Fruit fly (Drosophila melanogaster) whole organism, embryonic: ENCODE results near the gene Alp10.

ENCODE experiments used
- ATbp ChIP-seq: fragments of 200-800 bp; sonication (Bioruptor generic); optimal IDR thresholded peaks from 2 replicates; lab custom pipeline; 2017; ENCODE audit warnings: missing biosample characterization, mild to moderate bottlenecking, missing genetic modification characterization, missing genetic modification reagents
- Adf1 ChIP-seq: fragments of 200-800 bp; sonication (Bioruptor generic); IDR thresholded peaks from 2 replicates; pipeline ENCODE4 v1.3.6; 2022; ENCODE audit warnings: missing biosample characterization, missing genetic modification characterization
- Aef1 ChIP-seq: fragments of 200-800 bp; sonication (Bioruptor generic); IDR thresholded peaks from 3 replicates; pipeline ENCODE4 v1.3.6; 2022; ENCODE audit warnings: missing biosample characterization, missing genetic modification characterization
- B-H1 ChIP-seq: fragments of 200-800 bp; sonication (Bioruptor generic); IDR thresholded peaks from 3 replicates; pipeline ENCODE4 v1.3.6; 2022; ENCODE audit warnings: missing biosample characterization, missing genetic modification characterization
- B-H2 ChIP-seq: fragments of 200-800 bp; sonication (Bioruptor generic); optimal IDR thresholded peaks from 2 replicates; lab custom pipeline; 2018; ENCODE audit warnings: missing biosample characterization, mild to moderate bottlenecking, missing genetic modification characterization
- Blimp-1 ChIP-seq: fragments of 200-800 bp; sonication (Bioruptor generic); optimal IDR thresholded peaks from 3 replicates; lab custom pipeline; 2018; ENCODE audit warnings: missing biosample characterization, missing genetic modification characterization, mild to moderate bottlenecking, moderate library complexity, missing genetic modification reagents
- CG10274 ChIP-seq: fragments of 200-800 bp; sonication (Bioruptor generic); optimal IDR thresholded peaks from 3 replicates; lab custom pipeline; 2017; ENCODE audit warnings: missing biosample characterization, mild to moderate bottlenecking, missing genetic modification characterization
- CG10979 ChIP-seq: fragments of 200-800 bp; sonication (Bioruptor generic); optimal IDR thresholded peaks from 2 replicates; lab custom pipeline; 2018; ENCODE audit warnings: missing biosample characterization, mild to moderate bottlenecking, missing genetic modification characterization, moderate library complexity
- CG12155 ChIP-seq: fragments of 200-800 bp; sonication (Bioruptor generic); optimal IDR thresholded peaks from 3 replicates; lab custom pipeline; 2016; ENCODE audit warnings: missing biosample characterization, missing genetic modification characterization
- CG1233 ChIP-seq: fragments of 200-800 bp; sonication (Bioruptor generic); optimal IDR thresholded peaks from 4 replicates; lab custom pipeline; 2018; ENCODE audit warnings: missing biosample characterization, mild to moderate bottlenecking, missing genetic modification characterization
- CG14965 ChIP-seq: fragments of 200-800 bp; sonication (Bioruptor generic); optimal IDR thresholded peaks from 2 replicates; lab custom pipeline; 2016; ENCODE audit warnings: missing biosample characterization, missing genetic modification characterization, borderline replicate concordance
- CG1603 ChIP-seq: fragments of 200-800 bp; sonication (Bioruptor generic); optimal IDR thresholded peaks from 2 replicates; lab custom pipeline; 2019; ENCODE audit warnings: missing biosample characterization, mild to moderate bottlenecking, missing genetic modification characterization, moderate library complexity
- CG18262 ChIP-seq: fragments of 200-800 bp; optimal IDR thresholded peaks from 3 replicates; lab custom pipeline; 2019; ENCODE audit warnings: missing biosample characterization, mild to moderate bottlenecking, missing genetic modification characterization, moderate library complexity
- CG2712 ChIP-seq: fragments of 200-800 bp; optimal IDR thresholded peaks from 3 replicates; lab custom pipeline; 2019; ENCODE audit warnings: missing biosample characterization, mild to moderate bottlenecking, missing genetic modification characterization, moderate library complexity
- CG3163 ChIP-seq: fragments of 200-800 bp; sonication (Bioruptor generic); optimal IDR thresholded peaks from 3 replicates; lab custom pipeline; 2016; ENCODE audit warnings: missing biosample characterization, missing genetic modification characterization
- CG34224 ChIP-seq: fragments of 200-800 bp; sonication (Bioruptor generic); IDR thresholded peaks from 3 replicates; pipeline ENCODE4 v1.3.6; 2022; ENCODE audit warnings: missing biosample characterization, missing genetic modification characterization; ENCODE audit not compliant: partially characterized antibody
- CG3726 ChIP-seq: fragments of 200-800 bp; sonication (Bioruptor generic); IDR thresholded peaks from 3 replicates; pipeline ENCODE4, ENCODE4 v1.3.6; 2022; ENCODE audit warnings: missing biosample characterization, missing genetic modification characterization
- CG4328 ChIP-seq: fragments of 200-800 bp; sonication (Bioruptor generic); optimal IDR thresholded peaks from 3 replicates; lab custom pipeline; 2017; ENCODE audit warnings: missing biosample characterization, missing genetic modification reagents, missing genetic modification characterization
- CG6175 ChIP-seq: fragments of 200-800 bp; sonication (Bioruptor generic); IDR thresholded peaks from 3 replicates; pipeline ENCODE4 v1.3.6; 2022; ENCODE audit warnings: missing biosample characterization, missing genetic modification characterization
- CG6791 ChIP-seq: fragments of 200-800 bp; sonication (Bioruptor generic); IDR thresholded peaks from 3 replicates; pipeline ENCODE4 v1.3.6; 2022; ENCODE audit warnings: missing biosample characterization, missing genetic modification characterization; ENCODE audit not compliant: partially characterized antibody
- CG8478 ChIP-seq: fragments of >200 bp; optimal IDR thresholded peaks from 2 replicates; lab custom pipeline; 2018
- Chrac-16 ChIP-seq: fragments of 200-800 bp; sonication (Bioruptor generic); optimal IDR thresholded peaks from 3 replicates; lab custom pipeline; 2016; ENCODE audit warnings: missing biosample characterization, missing genetic modification characterization
- Doc3 ChIP-seq: fragments of 200-800 bp; sonication (Bioruptor generic); IDR thresholded peaks from 3 replicates; pipeline ENCODE4 v1.3.6; 2022; ENCODE audit warnings: missing biosample characterization, missing genetic modification characterization; ENCODE audit not compliant: partially characterized antibody
- Ets65A ChIP-seq: fragments of 200-800 bp; sonication (Bioruptor generic); peaks from one replicate; lab custom pipeline; 2016; ENCODE audit warnings: missing biosample characterization, missing genetic modification characterization
- Ets97D ChIP-seq: fragments of 200-800 bp; sonication (Bioruptor generic); optimal IDR thresholded peaks from 3 replicates; lab custom pipeline; 2016; ENCODE audit warnings: missing biosample characterization, missing genetic modification characterization
- Fer1 ChIP-seq: fragments of 200-800 bp; sonication (Bioruptor generic); optimal IDR thresholded peaks from 2 replicates; lab custom pipeline; 2017; ENCODE audit warnings: missing biosample characterization, mild to moderate bottlenecking, missing genetic modification characterization
- MBD-R2 ChIP-seq: fragments of 200-800 bp; sonication (Bioruptor generic); IDR thresholded peaks from 2 replicates; pipeline ENCODE4 v1.3.6; 2022; ENCODE audit warnings: missing biosample characterization, missing genetic modification characterization
- Med ChIP-seq: fragments of 200-800 bp; sonication (Bioruptor generic); peaks from one replicate; lab custom pipeline; 2016; ENCODE audit warnings: missing biosample characterization, missing genetic modification characterization, mild to moderate bottlenecking, inconsistent platforms, moderate library complexity
- Rfx ChIP-seq: fragments of 200-800 bp; sonication (Bioruptor generic); IDR thresholded peaks from 2 replicates; pipeline ENCODE4 v1.3.6; 2022; ENCODE audit warnings: missing biosample characterization, missing genetic modification characterization
- Sox100B ChIP-seq: fragments of 200-800 bp; sonication (Bioruptor generic); optimal IDR thresholded peaks from 3 replicates; lab custom pipeline; 2018; ENCODE audit warnings: missing biosample characterization, mild to moderate bottlenecking, missing genetic modification characterization
- TFAM ChIP-seq: fragments of 200-800 bp; sonication (Bioruptor generic); optimal IDR thresholded peaks from 2 replicates; lab custom pipeline; 2017; ENCODE audit warnings: missing biosample characterization, missing genetic modification characterization, inconsistent platforms
- Xbp1 ChIP-seq: fragments of 200-800 bp; sonication (Bioruptor generic); optimal IDR thresholded peaks from 3 replicates; lab custom pipeline; 2016; ENCODE audit warnings: missing biosample characterization, mild to moderate bottlenecking, missing genetic modification characterization
- amos ChIP-seq: fragments of 200-800 bp; sonication (Bioruptor generic); IDR thresholded peaks from 2 replicates; pipeline ENCODE4 v1.3.6; 2022; ENCODE audit warnings: missing biosample characterization, missing genetic modification characterization; ENCODE audit not compliant: partially characterized antibody
- bowl ChIP-seq: fragments of 200-800 bp; sonication (Bioruptor generic); IDR thresholded peaks from 2 replicates; pipeline ENCODE4 v1.3.6; 2022; ENCODE audit warnings: missing biosample characterization, missing genetic modification characterization
- bsh ChIP-seq, 2 experiments: fragments of 200-800 bp; sonication (Bioruptor generic); optimal IDR thresholded peaks; 2 replicates each; lab custom pipeline; 2017 to 2018; ENCODE audit warnings: mild to moderate bottlenecking in 2 of 2, missing biosample characterization in 2 of 2, missing genetic modification characterization in 2 of 2, moderate library complexity in 1 of 2
- chm ChIP-seq: fragments of 200-800 bp; sonication (Bioruptor generic); IDR thresholded peaks from 2 replicates; pipeline ENCODE4 v1.3.6; 2022; ENCODE audit warnings: missing biosample characterization, missing genetic modification characterization
- ci ChIP-seq: fragments of 200-800 bp; sonication (Bioruptor generic); IDR thresholded peaks from 3 replicates; pipeline ENCODE4 v1.3.6; 2022; ENCODE audit warnings: missing biosample characterization, missing genetic modification characterization
- ems ChIP-seq: fragments of 200-800 bp; sonication (Bioruptor generic); optimal IDR thresholded peaks from 3 replicates; lab custom pipeline; 2016; ENCODE audit warnings: missing biosample characterization, missing genetic modification characterization
- esg ChIP-seq: fragments of 200-800 bp; sonication (Bioruptor generic); conservative IDR thresholded peaks from 2 replicates; pipeline ENCODE4 v1.3.6; 2022; ENCODE audit warnings: missing biosample characterization, missing genetic modification characterization
- ftz-f1 ChIP-seq: fragments of 200-800 bp; sonication (Bioruptor generic); optimal IDR thresholded peaks from 2 replicates; lab custom pipeline; 2016; ENCODE audit warnings: missing biosample characterization, missing genetic modification characterization
- grau ChIP-seq: fragments of 200-800 bp; optimal IDR thresholded peaks from 3 replicates; lab custom pipeline; 2019; ENCODE audit warnings: missing biosample characterization, mild to moderate bottlenecking, missing genetic modification characterization, moderate library complexity
- gt ChIP-seq: fragments of 200-800 bp; sonication (Bioruptor generic); IDR thresholded peaks from 2 replicates; pipeline ENCODE4 v1.3.6; 2022; ENCODE audit warnings: missing biosample characterization, missing genetic modification characterization
- hth ChIP-seq: fragments of >200 bp; optimal IDR thresholded peaks from 2 replicates; lab custom pipeline; 2017; ENCODE audit warnings: inconsistent platforms
- jigr1 ChIP-seq: fragments of 200-800 bp; sonication (Bioruptor generic); IDR thresholded peaks from 3 replicates; pipeline ENCODE4 v1.3.6; 2022; ENCODE audit warnings: missing biosample characterization, missing genetic modification characterization
- mam ChIP-seq: fragments of 200-800 bp; sonication (Bioruptor generic); optimal IDR thresholded peaks from 3 replicates; lab custom pipeline; 2016; ENCODE audit warnings: missing biosample characterization, missing genetic modification characterization
- sd ChIP-seq: fragments of 200-800 bp; sonication (Bioruptor generic); optimal IDR thresholded peaks from 3 replicates; lab custom pipeline; 2018; ENCODE audit warnings: missing biosample characterization, mild to moderate bottlenecking, missing genetic modification characterization, moderate library complexity
- sens ChIP-seq: fragments of 200-800 bp; sonication (Bioruptor generic); peaks from one replicate; lab custom pipeline; 2016; ENCODE audit warnings: missing biosample characterization, missing genetic modification characterization
- stc ChIP-seq: fragments of 200-800 bp; sonication (Bioruptor generic); IDR thresholded peaks from 2 replicates; pipeline ENCODE4 v1.3.6; 2022; ENCODE audit warnings: missing biosample characterization, missing genetic modification characterization
- stwl ChIP-seq: fragments of 200-800 bp; sonication (Bioruptor generic); optimal IDR thresholded peaks from 3 replicates; lab custom pipeline; 2018; ENCODE audit warnings: missing biosample characterization, mild to moderate bottlenecking, missing genetic modification characterization, moderate library complexity
- tx ChIP-seq: fragments of 200-800 bp; sonication (Bioruptor generic); optimal IDR thresholded peaks from 2 replicates; lab custom pipeline; 2016; ENCODE audit warnings: missing biosample characterization, missing genetic modification characterization
- unc-4 ChIP-seq: fragments of 200-800 bp; sonication (Bioruptor generic); IDR thresholded peaks from 2 replicates; pipeline ENCODE4 v1.3.6; 2022; ENCODE audit warnings: missing biosample characterization, missing genetic modification characterization; ENCODE audit not compliant: partially characterized antibody
- zen2 ChIP-seq: fragments of 200-800 bp; sonication (Bioruptor generic); IDR thresholded peaks from 3 replicates; pipeline ENCODE4 v1.3.6; 2022; ENCODE audit warnings: missing biosample characterization, missing genetic modification characterization; ENCODE audit not compliant: partially characterized antibody

Alp10 gene

dm6 chr3L:5608128-5608527, 13.1 kb upstream of the Alp10 start, which contains the start of gene Eaf6 (continued):
- TF ChIP-seq CG2712 (tag; lab: Kevin White, UChicago) (peak; percentile 47), Chrac-16 (GFP tag; lab: Kevin White, UChicago) (no peak), Fer1 (no peak), sd (tag; lab: Kevin White, UChicago) (peak; percentile 91), MBD-R2 (peak; percentile 86), gt (GFP tag; lab: Robert Waterston, UW) (no peak), TFAM (no peak), stc (GFP tag; lab: Robert Waterston, UW) (no peak), mam (GFP tag; lab: Kevin White, UChicago) (no peak), zen2 (GFP tag; lab: Robert Waterston, UW) (no peak), Xbp1 (no peak), CG18262 (tag; lab: Kevin White, UChicago) (peak; percentile 15), jigr1 (no peak), Aef1 (no peak), CG10274 (no peak), Doc3 (GFP tag; lab: Robert Waterston, UW) (no peak), CG8478 (lab: Kevin White, UChicago) (no peak), esg (no peak), bowl (GFP tag; lab: Robert Waterston, UW) (no peak), CG6791 (peak; percentile 45; the same call in 1 of the 3 replicates), B-H1 (GFP tag; lab: Robert Waterston, UW) (no peak), CG10979 (tag; lab: Kevin White, UChicago) (peak; percentile 61), ftz-f1 (GFP tag; lab: Kevin White, UChicago) (no peak), CG1603 (peak; percentile 33), Med (GFP tag; lab: Kevin White, UChicago) (peak; percentile 45), Adf1 (GFP tag; lab: Robert Waterston, UW) (no peak), CG1233 (GFP tag; lab: Kevin White, UChicago) (no peak), ATbp (GFP tag; lab: Kevin White, UChicago) (no peak), ci (GFP tag; lab: Robert Waterston, UW) (no peak), Rfx (GFP tag; lab: Robert Waterston, UW) (0 out of 2 replicates have a peak, but pooled peaks have one; percentile 13), CG6175 (GFP tag; lab: Robert Waterston, UW) (no peak), CG14965 (GFP tag; lab: Kevin White, UChicago) (no peak), bsh (GFP tag; optimal IDR thresholded peaks at IDR 0.05; lab: Kevin White, UChicago) (no peak), CG34224 (GFP tag; lab: Robert Waterston, UW) (peak; percentile 33; the same call in 1 of the 3 replicates), unc-4 (peak; percentile 50; the same call in 1 of the 2 replicates), Blimp-1 (GFP tag; lab: Kevin White, UChicago) (no peak), chm (GFP tag; lab: Robert Waterston, UW) (no peak), stwl (tag; lab: Kevin White, UChicago) (peak; percentile 89), CG12155 (GFP tag; lab: Kevin White, UChicago) (no peak), grau (tag; lab: Kevin White, UChicago) (peak; percentile 7), tx (GFP tag; lab: Kevin White, UChicago) (no peak), Ets65A (GFP tag; lab: Kevin White, UChicago) (no peak), amos (GFP tag; lab: Robert Waterston, UW) (peak; percentile 50), CG4328 (GFP tag; lab: Kevin White, UChicago) (no peak), Sox100B (no peak), hth (lab: Kevin White, UChicago) (no peak), CG3726 (no peak), sens (GFP tag; lab: Kevin White, UChicago) (peak; percentile 10), ems (GFP tag; lab: Kevin White, UChicago) (no peak), Ets97D (GFP tag; lab: Kevin White, UChicago) (peak; percentile 50), CG3163 (no peak), B-H2 (peak; percentile 52)
